Worm (Caenorhabditis elegans): ENCODE data around the gene F57C2.5.

Gene F57C2.5

ce11 chrII:14483813-14484212 lies 44.2 kb downstream of the F57C2.5 start:
- TF ChIP-seq sup-37 (GFP tag; optimal IDR thresholded peaks at IDR 0.05): no peak
- TF ChIP-seq efl-1 (optimal IDR thresholded peaks at IDR 0.05): no peak
- TF ChIP-seq efl-1 (GFP tag; optimal IDR thresholded peaks at IDR 0.05 in 1 of 2): peak in 1 of 2 experiments; percentile 62

- TF ChIP-seq nhr-85 (tag) (peak; percentile 4), grh-1 (GFP tag; IDR thresholded peaks at IDR 0.05) (peak; percentile 48), blmp-1 (tag; optimal IDR thresholded peaks at IDR 0.05) (peak; percentile 84), ceh-63 (GFP tag; optimal IDR thresholded peaks at IDR 0.05) (no peak), elt-3 (tag; optimal IDR thresholded peaks at IDR 0.05) (peak in 1 of 6 experiments; percentile 21), hlh-17 (GFP tag; optimal IDR thresholded peaks at IDR 0.05; ENCODE audit: borderline replicate concordance) (no peak)
These were observed 47.3 kb downstream of the F57C2.5 start for ce11 chrII:14480772-14481171.

- TF ChIP-seq ceh-82 (tag; optimal IDR thresholded peaks at IDR 0.05) (no peak), zip-4 (GFP tag; optimal IDR thresholded peaks at IDR 0.05) (no peak), nhr-47 (tag; optimal IDR thresholded peaks at IDR 0.05) (no peak), blmp-1 (tag; optimal IDR thresholded peaks at IDR 0.05) (no peak), grh-1 (GFP tag; IDR thresholded peaks at IDR 0.05) (no peak), mep-1 (tag; optimal IDR thresholded peaks at IDR 0.05) (no peak), lin-35 (GFP tag; optimal IDR thresholded peaks at IDR 0.05) (peak; percentile 31 to 85), vab-15 (tag; optimal IDR thresholded peaks at IDR 0.05) (no peak), nhr-20 (tag; optimal IDR thresholded peaks at IDR 0.05) (no peak), hpl-2 (GFP tag; optimal IDR thresholded peaks at IDR 0.05) (peak; percentile 59), mab-9 (GFP tag; IDR thresholded peaks at IDR 0.05) (no peak), efl-1 (optimal IDR thresholded peaks at IDR 0.05) (peak; percentile 76 to 96), efl-1 (GFP tag; optimal IDR thresholded peaks at IDR 0.05 in 1 of 2) (peak; percentile 75 to 96), hlh-4 (tag; optimal IDR thresholded peaks at IDR 0.05) (no peak), dpl-1 (GFP tag; optimal IDR thresholded peaks at IDR 0.05) (peak; percentile 45 to 76 (median 57)), snpc-4 (tag; optimal IDR thresholded peaks at IDR 0.05) (no peak), ama-1 (optimal IDR thresholded peaks at IDR 0.05) (no peak), aly-2 (tag; optimal IDR thresholded peaks at IDR 0.05) (no peak), nhr-85 (tag) (peak; percentile 71)
These were observed 48.3 kb downstream of the F57C2.5 start, which contains the start of gene C13B4.1 for ce11 chrII:14479583-14480245. Gene C13B4.1, minus strand, starts transcription at chrII:14479633.

Measured in whole organism, L1 larva.